Fruit fly (Drosophila melanogaster) whole organism, embryonic: ENCODE measurements around the gene eIF4G2.

ENCODE experiments used
- Blimp-1 ChIP-seq: fragments of 200-800 bp; sonication (Bioruptor generic); optimal IDR thresholded peaks from 3 replicates; lab custom pipeline; 2018; ENCODE audit warnings: missing biosample characterization, missing genetic modification characterization, mild to moderate bottlenecking, moderate library complexity, missing genetic modification reagents
- CG10209 ChIP-seq: fragments of 200-800 bp; sonication (Bioruptor generic); optimal IDR thresholded peaks from 3 replicates; lab custom pipeline; 2017; ENCODE audit warnings: missing biosample characterization, mild to moderate bottlenecking, missing genetic modification characterization, missing genetic modification reagents
- CG10565 ChIP-seq: fragments of 200-800 bp; sonication (Bioruptor generic); optimal IDR thresholded peaks from 3 replicates; lab custom pipeline; 2016; ENCODE audit warnings: missing biosample characterization, mild to moderate bottlenecking, missing genetic modification characterization
- CG10654 ChIP-seq: fragments of 200-800 bp; sonication (Bioruptor generic); optimal IDR thresholded peaks from 2 replicates; lab custom pipeline; 2016; ENCODE audit warnings: missing biosample characterization, missing genetic modification characterization
- CG11093 ChIP-seq: fragments of 200-800 bp; sonication (Bioruptor generic); IDR thresholded peaks from 3 replicates; pipeline ENCODE4 v1.3.6; 2022; ENCODE audit warnings: missing biosample characterization, missing genetic modification characterization
- CG11398 ChIP-seq: fragments of 200-800 bp; sonication (Bioruptor generic); optimal IDR thresholded peaks from 2 replicates; lab custom pipeline; 2016; ENCODE audit warnings: missing biosample characterization, missing genetic modification characterization
- CG12071 ChIP-seq: fragments of 200-800 bp; sonication (Bioruptor generic); optimal IDR thresholded peaks from 3 replicates; lab custom pipeline; 2018; ENCODE audit warnings: missing biosample characterization, mild to moderate bottlenecking, missing genetic modification characterization
- CG12104 ChIP-seq: fragments of 200-800 bp; sonication (Bioruptor generic); optimal IDR thresholded peaks from 3 replicates; lab custom pipeline; 2016; ENCODE audit warnings: missing biosample characterization, missing genetic modification characterization
- CG12769 ChIP-seq: fragments of 200-800 bp; sonication (Bioruptor generic); optimal IDR thresholded peaks from 2 replicates; lab custom pipeline; 2019; ENCODE audit warnings: missing biosample characterization, mild to moderate bottlenecking, missing genetic modification characterization, moderate library complexity
- CG16779 ChIP-seq: fragments of 200-800 bp; sonication (Bioruptor generic); IDR thresholded peaks from 2 replicates; pipeline ENCODE4 v1.3.6; 2022; ENCODE audit warnings: missing biosample characterization, missing genetic modification characterization
- CG16813 ChIP-seq: fragments of 200-800 bp; sonication (Bioruptor generic); IDR thresholded peaks from 3 replicates; pipeline ENCODE4 v1.3.6; 2022; ENCODE audit warnings: missing biosample characterization, missing genetic modification characterization; ENCODE audit not compliant: partially characterized antibody
- CG31365 ChIP-seq: fragments of 200-800 bp; sonication (Bioruptor generic); optimal IDR thresholded peaks from 2 replicates; lab custom pipeline; 2018; ENCODE audit warnings: missing biosample characterization, mild to moderate bottlenecking, missing genetic modification characterization
- CG32767 ChIP-seq: fragments of 200-800 bp; sonication (Bioruptor generic); IDR thresholded peaks from 2 replicates; pipeline ENCODE4 v1.3.6; 2022; ENCODE audit warnings: missing biosample characterization, missing genetic modification characterization
- CG33213 ChIP-seq: fragments of 200-800 bp; sonication (Bioruptor generic); optimal IDR thresholded peaks from 3 replicates; lab custom pipeline; 2016; ENCODE audit warnings: missing biosample characterization, missing genetic modification characterization
- CG4328 ChIP-seq: fragments of 200-800 bp; sonication (Bioruptor generic); optimal IDR thresholded peaks from 3 replicates; lab custom pipeline; 2017; ENCODE audit warnings: missing biosample characterization, missing genetic modification reagents, missing genetic modification characterization
- CG4820 ChIP-seq: fragments of 200-800 bp; sonication (Bioruptor generic); optimal IDR thresholded peaks from 3 replicates; lab custom pipeline; 2016; ENCODE audit warnings: missing biosample characterization, missing genetic modification characterization
- CG5180 ChIP-seq: fragments of 200-800 bp; sonication (Bioruptor generic); optimal IDR thresholded peaks from 3 replicates; lab custom pipeline; 2017; ENCODE audit warnings: missing biosample characterization, missing genetic modification characterization, mild to moderate bottlenecking, moderate library complexity, missing genetic modification reagents
- CG6254 ChIP-seq: fragments of 200-800 bp; sonication (Bioruptor generic); optimal IDR thresholded peaks from 3 replicates; lab custom pipeline; 2017; ENCODE audit warnings: mild to moderate bottlenecking, missing biosample characterization, missing genetic modification reagents, missing genetic modification characterization
- CG6791 ChIP-seq: fragments of 200-800 bp; sonication (Bioruptor generic); IDR thresholded peaks from 3 replicates; pipeline ENCODE4 v1.3.6; 2022; ENCODE audit warnings: missing biosample characterization, missing genetic modification characterization; ENCODE audit not compliant: partially characterized antibody
- CG7357 ChIP-seq: fragments of 200-800 bp; sonication (Bioruptor generic); IDR thresholded peaks from 3 replicates; pipeline ENCODE4 v1.3.6; 2022; ENCODE audit warnings: missing biosample characterization, missing genetic modification characterization
- CHES-1-like ChIP-seq: fragments of 200-800 bp; sonication (Bioruptor generic); optimal IDR thresholded peaks from 2 replicates; lab custom pipeline; 2016; ENCODE audit warnings: missing biosample characterization, missing genetic modification characterization
- Dfd ChIP-seq, 2 experiments: fragments of >200 bp; optimal IDR thresholded peaks; 2 replicates each; lab custom pipeline; 2017; ENCODE audit warnings: missing biosample characterization in 2 of 2, missing genetic modification characterization in 2 of 2
- Dip2 ChIP-seq: fragments of 200-800 bp; sonication (Bioruptor generic); IDR thresholded peaks from 2 replicates; pipeline ENCODE4 v1.3.6; 2022; ENCODE audit warnings: missing biosample characterization, missing genetic modification characterization
- Ets65A ChIP-seq: fragments of 200-800 bp; sonication (Bioruptor generic); peaks from one replicate; lab custom pipeline; 2016; ENCODE audit warnings: missing biosample characterization, missing genetic modification characterization
- Hmr ChIP-seq: fragments of 200-800 bp; sonication (Bioruptor generic); optimal IDR thresholded peaks from 3 replicates; lab custom pipeline; 2017; ENCODE audit warnings: mild to moderate bottlenecking, missing biosample characterization, missing genetic modification reagents, missing genetic modification characterization
- Hr39 ChIP-seq: fragments of >200 bp; optimal IDR thresholded peaks from 2 replicates; lab custom pipeline; 2017
- Kr ChIP-seq: fragments of 200-800 bp; sonication (Bioruptor generic); optimal IDR thresholded peaks from 2 replicates; lab custom pipeline; 2017; ENCODE audit warnings: missing biosample characterization, mild to moderate bottlenecking, missing genetic modification characterization
- MBD-R2 ChIP-seq: fragments of 200-800 bp; sonication (Bioruptor generic); IDR thresholded peaks from 2 replicates; pipeline ENCODE4 v1.3.6; 2022; ENCODE audit warnings: missing biosample characterization, missing genetic modification characterization
- Pdp1 ChIP-seq, 2 experiments: fragments of 200-800 bp; sonication (Bioruptor generic); optimal IDR thresholded peaks; 3 replicates each; lab custom pipeline; 2016; ENCODE audit warnings: missing biosample characterization in 2 of 2, missing genetic modification characterization in 2 of 2, mild to moderate bottlenecking in 1 of 2, moderate library complexity in 1 of 2
- Scr ChIP-seq: fragments of 200-800 bp; sonication (Bioruptor generic); IDR thresholded peaks from 2 replicates; pipeline ENCODE4 v1.3.6; 2022; ENCODE audit warnings: missing biosample characterization, missing genetic modification characterization; ENCODE audit not compliant: partially characterized antibody
- YL-1 ChIP-seq: fragments of 200-800 bp; sonication (Bioruptor generic); optimal IDR thresholded peaks from 3 replicates; lab custom pipeline; 2017; ENCODE audit warnings: missing biosample characterization, mild to moderate bottlenecking, missing genetic modification characterization
- aop ChIP-seq: fragments of 200-800 bp; sonication (Bioruptor generic); IDR thresholded peaks from 2 replicates; pipeline ENCODE4 v1.3.6; 2022; ENCODE audit warnings: missing biosample characterization, missing genetic modification characterization
- ato ChIP-seq: fragments of 200-800 bp; sonication (Bioruptor generic); IDR thresholded peaks from 2 replicates; pipeline ENCODE4 v1.3.6; 2022; ENCODE audit warnings: missing biosample characterization, missing genetic modification characterization; ENCODE audit not compliant: partially characterized antibody
- bcd ChIP-seq: fragments of 200-800 bp; sonication (Bioruptor generic); optimal IDR thresholded peaks from 2 replicates; lab custom pipeline; 2017; ENCODE audit warnings: missing biosample characterization, mild to moderate bottlenecking, missing genetic modification characterization
- chif ChIP-seq, 2 experiments: fragments of 200-800 bp; sonication (Bioruptor generic); optimal IDR thresholded peaks; 3 replicates each; lab custom pipeline; 2016; ENCODE audit warnings: missing biosample characterization in 2 of 2, missing genetic modification characterization in 2 of 2
- dm ChIP-seq: fragments of 200-800 bp; sonication (Bioruptor generic); optimal IDR thresholded peaks from 3 replicates; lab custom pipeline; 2016; ENCODE audit warnings: missing biosample characterization, missing genetic modification characterization
- ems ChIP-seq: fragments of 200-800 bp; sonication (Bioruptor generic); optimal IDR thresholded peaks from 3 replicates; lab custom pipeline; 2016; ENCODE audit warnings: missing biosample characterization, missing genetic modification characterization
- fd102C ChIP-seq: fragments of 200-800 bp; sonication (Bioruptor generic); optimal IDR thresholded peaks from 2 replicates; lab custom pipeline; 2018; ENCODE audit warnings: missing biosample characterization, mild to moderate bottlenecking, missing genetic modification characterization, moderate library complexity
- fd64A ChIP-seq: fragments of 200-800 bp; sonication (Bioruptor generic); optimal IDR thresholded peaks from 3 replicates; lab custom pipeline; 2018; ENCODE audit warnings: missing biosample characterization, mild to moderate bottlenecking, missing genetic modification characterization
- gem ChIP-seq: fragments of 200-800 bp; sonication (Bioruptor generic); optimal IDR thresholded peaks from 2 replicates; lab custom pipeline; 2019; ENCODE audit warnings: missing biosample characterization, mild to moderate bottlenecking, missing genetic modification characterization, moderate library complexity
- kah ChIP-seq: fragments of 200-800 bp; sonication (Bioruptor generic); optimal IDR thresholded peaks from 2 replicates; lab custom pipeline; 2018; ENCODE audit warnings: missing biosample characterization, mild to moderate bottlenecking, missing genetic modification characterization
- mirr ChIP-seq: fragments of 200-800 bp; sonication (Bioruptor generic); optimal IDR thresholded peaks from 3 replicates; lab custom pipeline; 2018; ENCODE audit warnings: missing biosample characterization, mild to moderate bottlenecking, missing genetic modification characterization
- nerfin-1 ChIP-seq: fragments of 200-800 bp; sonication (Bioruptor generic); optimal IDR thresholded peaks from 3 replicates; lab custom pipeline; 2019; ENCODE audit warnings: missing biosample characterization, mild to moderate bottlenecking, missing genetic modification characterization, moderate library complexity
- pum ChIP-seq: fragments of 200-800 bp; sonication (Bioruptor generic); optimal IDR thresholded peaks from 2 replicates; lab custom pipeline; 2016; ENCODE audit warnings: missing biosample characterization, missing genetic modification characterization
- seq ChIP-seq: fragments of 200-800 bp; sonication (Bioruptor generic); IDR thresholded peaks from 2 replicates; pipeline ENCODE4 v1.3.6; 2022; ENCODE audit warnings: missing biosample characterization, missing genetic modification characterization
- sima ChIP-seq: fragments of 200-800 bp; sonication (Bioruptor generic); optimal IDR thresholded peaks from 2 replicates; lab custom pipeline; 2016; ENCODE audit warnings: missing biosample characterization, missing genetic modification characterization
- sna ChIP-seq: fragments of 200-800 bp; sonication (Bioruptor generic); IDR thresholded peaks from 2 replicates; pipeline ENCODE4 v1.3.6; 2022; ENCODE audit warnings: missing biosample characterization, missing genetic modification characterization; ENCODE audit not compliant: partially characterized antibody
- sqz ChIP-seq: fragments of 200-800 bp; sonication (Bioruptor generic); optimal IDR thresholded peaks from 3 replicates; lab custom pipeline; 2018; ENCODE audit warnings: missing biosample characterization, mild to moderate bottlenecking, missing genetic modification characterization
- tll ChIP-seq, 2 experiments: fragments of 200-800 bp in 1 of 2; fragments of >200 bp in 1 of 2; sonication (Bioruptor generic) in 1 of 2; optimal IDR thresholded peaks; 2 replicates each; lab custom pipeline; 2017 to 2019; ENCODE audit warnings: missing biosample characterization in 2 of 2, missing genetic modification characterization in 2 of 2, mild to moderate bottlenecking in 1 of 2, moderate library complexity in 1 of 2
- unc-4 ChIP-seq: fragments of 200-800 bp; sonication (Bioruptor generic); IDR thresholded peaks from 2 replicates; pipeline ENCODE4 v1.3.6; 2022; ENCODE audit warnings: missing biosample characterization, missing genetic modification characterization; ENCODE audit not compliant: partially characterized antibody

Gene eIF4G2

dm6 chr3R:23772808-23773207 lies 46.2 kb downstream of the eIF4G2 start, which contains the start of gene tst (continued):
- TF ChIP-seq CG5180 (GFP tag; lab: Kevin White, UChicago) (no peak), Pdp1 (GFP tag; optimal IDR thresholded peaks at IDR 0.05; lab: Kevin White, UChicago) (peak; percentile 67 to 87), ato (GFP tag; lab: Robert Waterston, UW) (no peak), CG12071 (GFP tag; lab: Kevin White, UChicago) (no peak), CHES-1-like (GFP tag; lab: Kevin White, UChicago) (peak; percentile 1), CG10209 (GFP tag; lab: Kevin White, UChicago) (peak; percentile 92), CG6791 (GFP tag; lab: Robert Waterston, UW) (no peak), ems (no peak), seq (GFP tag; lab: Robert Waterston, UW) (peak; percentile 88), sima (GFP tag; lab: Kevin White, UChicago) (no peak), CG4820 (GFP tag; lab: Kevin White, UChicago) (peak; percentile 82), YL-1 (GFP tag; lab: Kevin White, UChicago) (peak; percentile 71), Hmr (GFP tag; lab: Kevin White, UChicago) (peak; percentile 91), CG10654 (GFP tag; lab: Kevin White, UChicago) (peak; percentile 91), CG10565 (GFP tag; lab: Kevin White, UChicago) (peak; percentile 20), Hr39 (no peak), CG16813 (no peak; the same call in 2 of the 3 replicates), sna (GFP tag; lab: Robert Waterston, UW) (no peak), CG7357 (GFP tag; lab: Robert Waterston, UW) (peak; percentile 91), unc-4 (GFP tag; lab: Robert Waterston, UW) (0 out of 2 replicates have a peak, but pooled peaks have one; percentile 40), CG12769 (no peak), Kr (GFP tag; lab: Kevin White, UChicago) (no peak), CG32767 (GFP tag; lab: Robert Waterston, UW) (peak; percentile 93), CG16779 (peak; percentile 84), chif (GFP tag; optimal IDR thresholded peaks at IDR 0.05; lab: Kevin White, UChicago) (peak in 1 of 2 experiments; percentile 55), tll (GFP tag; optimal IDR thresholded peaks at IDR 0.05; lab: Kevin White, UChicago) (peak in 1 of 2 experiments; percentile 30), Scr (GFP tag; lab: Robert Waterston, UW) (peak; percentile 61; the same call in 1 of the 2 replicates), CG31365 (tag; lab: Kevin White, UChicago) (peak; percentile 19), Blimp-1 (GFP tag; lab: Kevin White, UChicago) (peak; percentile 91), fd102C (GFP tag; lab: Kevin White, UChicago) (peak; percentile 19), CG33213 (GFP tag; lab: Kevin White, UChicago) (peak; percentile 24), bcd (peak; percentile 88), CG4328 (GFP tag; lab: Kevin White, UChicago) (peak; percentile 41), CG11398 (GFP tag; lab: Kevin White, UChicago) (no peak), MBD-R2 (GFP tag; lab: Robert Waterston, UW) (peak; percentile 97), sqz (no peak), kah (GFP tag; lab: Kevin White, UChicago) (peak; percentile 60), CG12104 (GFP tag; lab: Kevin White, UChicago) (peak; percentile 88), Dfd (GFP tag; optimal IDR thresholded peaks at IDR 0.05; lab: Kevin White, UChicago) (no peak), nerfin-1 (tag; lab: Kevin White, UChicago) (peak; percentile 79), aop (GFP tag; lab: Robert Waterston, UW) (peak; percentile 56), gem (tag; lab: Kevin White, UChicago) (peak; percentile 98), Dip2 (GFP tag; lab: Robert Waterston, UW) (peak; percentile 48), fd64A (no peak), Ets65A (peak; percentile 92), pum (GFP tag; lab: Kevin White, UChicago) (peak; percentile 53), CG6254 (GFP tag; lab: Kevin White, UChicago) (peak; percentile 75), dm (no peak), mirr (GFP tag; lab: Kevin White, UChicago) (peak; percentile 21), CG11093 (GFP tag; lab: Robert Waterston, UW) (peak; percentile 94)
